Fruit fly (Drosophila melanogaster): ENCODE measurements around the gene CG34456.

CG34456 gene

DNA sequence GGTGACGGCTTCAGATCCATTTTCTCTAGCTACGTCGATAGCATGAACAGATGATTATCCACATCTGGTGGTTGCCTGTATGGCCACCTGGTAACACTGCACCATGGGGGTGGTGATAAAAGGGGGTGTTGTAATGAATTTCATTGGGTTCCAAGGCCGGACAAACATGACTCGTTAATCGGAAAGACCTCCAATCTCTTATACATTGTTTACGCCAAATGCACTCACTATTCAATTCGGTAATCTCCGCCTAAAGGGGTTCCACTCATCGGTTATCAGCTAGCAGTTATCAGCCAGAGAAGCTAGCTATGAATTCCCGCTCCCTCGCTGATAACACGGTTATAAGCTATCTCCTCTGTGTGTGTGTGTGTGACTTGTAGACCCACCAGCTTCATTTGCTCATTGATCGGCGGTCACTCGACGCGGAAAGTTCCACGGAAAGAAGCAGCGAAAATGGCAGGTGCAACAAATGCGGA is 1.7 kb upstream of the CG34456 start, which contains the start of gene Pdxk (continued):
- TF ChIP-seq stc (GFP tag; IDR thresholded peaks at IDR 0.05) (no peak; the same call in 1 of the 2 replicates), CoRest (tag; optimal IDR thresholded peaks at IDR 0.05) (peak; percentile 12), zen2 (GFP tag; IDR thresholded peaks at IDR 0.05; ENCODE audit: partially characterized antibody) (no peak), lilli (GFP tag; optimal IDR thresholded peaks at IDR 0.05) (no peak), Ptx1 (GFP tag; IDR thresholded peaks at IDR 0.05) (no peak), CG13287 (GFP tag; IDR thresholded peaks at IDR 0.05; ENCODE audit: partially characterized antibody) (peak; percentile 48), Atf-2 (GFP tag; optimal IDR thresholded peaks at IDR 0.05) (no peak), CG1832 (GFP tag; optimal IDR thresholded peaks at IDR 0.05) (no peak), Asciz (GFP tag; optimal IDR thresholded peaks at IDR 0.05) (no peak), MBD-R2 (GFP tag; IDR thresholded peaks at IDR 0.05) (no peak; the same call in 1 of the 2 replicates), tin (GFP tag; optimal IDR thresholded peaks at IDR 0.05) (no peak), fd3F (GFP tag; optimal IDR thresholded peaks at IDR 0.05) (no peak), Adf1 (GFP tag; IDR thresholded peaks at IDR 0.05) (0 out of 2 replicates have a peak, but pooled peaks have one; percentile 5), CG4424 (GFP tag; optimal IDR thresholded peaks at IDR 0.05) (no peak), danr (GFP tag; IDR thresholded peaks at IDR 0.05) (no peak), CG7745 (tag; optimal IDR thresholded peaks at IDR 0.05) (no peak), nau (GFP tag; optimal IDR thresholded peaks at IDR 0.05) (peak; percentile 46), CG2889 (GFP tag; IDR thresholded peaks at IDR 0.05) (no peak), CG32532 (GFP tag; IDR thresholded peaks at IDR 0.05) (no peak), HHEX (GFP tag; optimal IDR thresholded peaks at IDR 0.05) (no peak), her (GFP tag; optimal IDR thresholded peaks at IDR 0.05) (no peak), caup (GFP tag; optimal IDR thresholded peaks at IDR 0.05; ENCODE audit: severe bottlenecking) (peak; percentile 45), CG1529 (GFP tag; optimal IDR thresholded peaks at IDR 0.05) (no peak), E2f2 (GFP tag; IDR thresholded peaks at IDR 0.05) (peak; percentile 37; the same call in 1 of the 2 replicates), CG18476 (GFP tag; optimal IDR thresholded peaks at IDR 0.05) (no peak), Xbp1 (GFP tag; optimal IDR thresholded peaks at IDR 0.05) (no peak), mirr (GFP tag; optimal IDR thresholded peaks at IDR 0.05) (peak; percentile 96), CG9727 (GFP tag; optimal IDR thresholded peaks at IDR 0.05) (no peak), fu2 (GFP tag; optimal IDR thresholded peaks at IDR 0.05) (no peak), usp (GFP tag; optimal IDR thresholded peaks at IDR 0.05) (no peak), Blimp-1 (GFP tag; optimal IDR thresholded peaks at IDR 0.05) (no peak), Nf-YC (tag; optimal IDR thresholded peaks at IDR 0.05) (peak; percentile 45), z (GFP tag; IDR thresholded peaks at IDR 0.05) (peak; percentile 94), chif (GFP tag; optimal IDR thresholded peaks at IDR 0.05) (no peak), Lhr (GFP tag; optimal IDR thresholded peaks at IDR 0.05) (no peak), CG34376 (GFP tag; optimal IDR thresholded peaks at IDR 0.05) (peak; percentile 93), CkIIα-i1 (GFP tag; IDR thresholded peaks at IDR 0.05) (no peak), CG5953 (GFP tag; IDR thresholded peaks at IDR 0.05) (no peak), wek (GFP tag; optimal IDR thresholded peaks at IDR 0.05) (peak; percentile 59), CG43689 (GFP tag; IDR thresholded peaks at IDR 0.05) (no peak), grn (GFP tag; optimal IDR thresholded peaks at IDR 0.05) (peak; percentile 71), ranshi (GFP tag; IDR thresholded peaks at IDR 0.05) (no peak), Taf1 (GFP tag; IDR thresholded peaks at IDR 0.05) (no peak), CG4820 (GFP tag; optimal IDR thresholded peaks at IDR 0.05) (no peak), slou (GFP tag; optimal IDR thresholded peaks at IDR 0.05) (no peak), ase (GFP tag; IDR thresholded peaks at IDR 0.05) (no peak), CG4707 (GFP tag; optimal IDR thresholded peaks at IDR 0.05) (no peak), Dp (GFP tag; optimal IDR thresholded peaks at IDR 0.05) (peak; percentile 41), esg (GFP tag; conservative IDR thresholded peaks at IDR 0.05) (no peak), CG17612 (GFP tag; IDR thresholded peaks at IDR 0.05) (no peak), CG12299 (tag; optimal IDR thresholded peaks at IDR 0.05) (peak; percentile 28)

All from whole organism, embryonic.